Worm (Caenorhabditis elegans): Measurements from ENCODE around the gene C07A12.2.

DNA sequence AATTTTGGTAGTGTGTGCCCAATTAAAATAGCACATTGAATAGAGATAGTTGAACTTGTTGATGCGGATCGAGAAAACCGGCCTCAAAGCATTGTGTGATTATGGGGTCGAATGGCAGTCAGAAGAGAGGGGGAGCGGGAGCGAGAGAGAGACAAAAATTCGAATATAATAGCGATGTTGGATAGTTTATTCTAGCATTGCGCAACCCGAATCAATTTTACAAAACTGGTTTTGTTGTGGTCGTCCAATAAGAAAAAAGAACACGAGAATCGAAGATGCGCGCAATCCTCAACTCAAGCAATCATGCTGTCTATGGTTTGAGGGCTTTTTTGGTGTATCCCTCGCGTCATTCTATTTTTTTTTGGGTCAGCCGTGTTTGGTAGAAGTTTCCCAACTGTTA lies 8.8 kb downstream of the C07A12.2 start:
- TF ChIP-seq ama-1 (optimal IDR thresholded peaks at IDR 0.05) (no peak), aly-1 (tag; optimal IDR thresholded peaks at IDR 0.05) (no peak), scrt-1 (GFP tag; IDR thresholded peaks at IDR 0.05) (no peak), F13C5.2 (tag; optimal IDR thresholded peaks at IDR 0.05) (no peak), sea-1 (GFP tag; conservative IDR thresholded peaks at IDR 0.05) (no peak), ets-7 (tag; optimal IDR thresholded peaks at IDR 0.05) (no peak), pes-1 (GFP tag; IDR thresholded peaks at IDR 0.05) (no peak), tbx-11 (GFP tag; IDR thresholded peaks at IDR 0.05) (no peak), hmbx-1 (tag; optimal IDR thresholded peaks at IDR 0.05) (no peak), flt-1 (GFP tag; IDR thresholded peaks at IDR 0.05) (no peak)
